Worm (Caenorhabditis elegans) whole organism, L1 larva: ENCODE measurements around the gene srw-17.

Experiments
- C16A3.4 ChIP-seq: fragments of 150-350 bp; optimal IDR thresholded peaks from 2 replicates; lab custom pipeline; 2014; ENCODE audit warnings: missing biosample characterization, missing genetic modification characterization
- C34B4.2 ChIP-seq: sonication (generic microtip); optimal IDR thresholded peaks from 2 replicates; lab custom pipeline; 2017; ENCODE audit warnings: mild to moderate bottlenecking, missing genetic modification characterization, missing compliant biosample characterization
- Y116A8C.19 ChIP-seq: sonication (generic microtip); optimal IDR thresholded peaks from 2 replicates; lab custom pipeline; 2016; ENCODE audit warnings: missing compliant biosample characterization, missing genetic modification characterization, borderline replicate concordance
- aha-1 ChIP-seq: fragments of 150-350 bp; optimal IDR thresholded peaks from 2 replicates; lab custom pipeline; 2014; ENCODE audit warnings: missing biosample characterization, missing genetic modification characterization
- alr-1 ChIP-seq: fragments of 200-800 bp; sonication (Bioruptor generic); optimal IDR thresholded peaks from 2 replicates; lab custom pipeline; 2018; ENCODE audit warnings: borderline replicate concordance, mild to moderate bottlenecking, missing genetic modification characterization, missing compliant biosample characterization
- ama-1 ChIP-seq: fragments of 150-350 bp; optimal IDR thresholded peaks from 2 replicates; lab custom pipeline; 2014
- blmp-1 ChIP-seq: fragments of 150-350 bp; optimal IDR thresholded peaks from 2 replicates; lab custom pipeline; 2014; ENCODE audit warnings: missing biosample characterization, missing genetic modification characterization
- ceh-8 ChIP-seq: fragments of 200-800 bp; sonication (Bioruptor generic); optimal IDR thresholded peaks from 2 replicates; lab custom pipeline; 2018; ENCODE audit warnings: mild to moderate bottlenecking, missing genetic modification characterization, moderate library complexity, missing compliant biosample characterization
- ces-1 ChIP-seq: fragments of 150-350 bp; optimal IDR thresholded peaks from 2 replicates; lab custom pipeline; 2014; ENCODE audit warnings: missing biosample characterization, missing genetic modification reagents, missing genetic modification characterization
- dpl-1 ChIP-seq, 3 experiments: fragments of 150-350 bp in 2 of 3; sonication (generic microtip) in 1 of 3; optimal IDR thresholded peaks; 2 replicates each; lab custom pipeline; 2014 to 2017; ENCODE audit warnings: missing biosample characterization in 3 of 3, missing genetic modification characterization in 3 of 3, missing genetic modification reagents in 3 of 3
- efl-1 ChIP-seq, 4 experiments: fragments of 150-350 bp; optimal IDR thresholded peaks in 3 of 4; peaks in 1 of 4; 1 replicate in 1 of 4; 2 replicates in 3 of 4; lab custom pipeline; 2014; ENCODE audit warnings: missing biosample characterization in 2 of 4, missing genetic modification characterization in 2 of 4, missing genetic modification reagents in 2 of 4
- egl-13 ChIP-seq: sonication (generic microtip); optimal IDR thresholded peaks from 2 replicates; lab custom pipeline; 2016; ENCODE audit warnings: missing genotype, missing genetic modification reagents, missing genetic modification characterization, missing compliant biosample characterization
- elt-2 ChIP-seq: sonication (generic microtip); optimal IDR thresholded peaks from 2 replicates; lab custom pipeline; 2016; ENCODE audit warnings: missing genetic modification characterization, mild to moderate bottlenecking, inconsistent platforms, missing compliant biosample characterization, missing genetic modification reagents
- ets-5 ChIP-seq: fragments of 200-800 bp; sonication (Bioruptor generic); IDR thresholded peaks from 2 replicates; pipeline ENCODE4 v1.3.6; 2022; ENCODE audit warnings: missing genetic modification characterization, missing compliant biosample characterization
- fkh-4 ChIP-seq: sonication (generic microtip); optimal IDR thresholded peaks from 2 replicates; lab custom pipeline; 2016; ENCODE audit warnings: missing compliant biosample characterization, missing genetic modification characterization, borderline replicate concordance
- fos-1 ChIP-seq: fragments of 150-350 bp; optimal IDR thresholded peaks from 2 replicates; lab custom pipeline; 2014; ENCODE audit warnings: missing biosample characterization, missing genetic modification characterization
- grh-1 ChIP-seq: fragments of 200-800 bp; sonication (Bioruptor generic); IDR thresholded peaks from 2 replicates; pipeline ENCODE4 v1.3.6; 2022; ENCODE audit warnings: missing genetic modification reagents, missing genetic modification characterization, missing compliant biosample characterization
- hlh-4 ChIP-seq: sonication (generic microtip); optimal IDR thresholded peaks from 2 replicates; lab custom pipeline; 2016; ENCODE audit warnings: mild to moderate bottlenecking, missing genetic modification characterization, missing compliant biosample characterization
- hpl-2 ChIP-seq: fragments of 150-350 bp; optimal IDR thresholded peaks from 2 replicates; lab custom pipeline; 2014; ENCODE audit warnings: missing biosample characterization, missing genetic modification reagents, missing genetic modification characterization
- irx-1 ChIP-seq: sonication (generic microtip); optimal IDR thresholded peaks from 2 replicates; lab custom pipeline; 2016; ENCODE audit warnings: missing genetic modification characterization, missing compliant biosample characterization
- lin-13 ChIP-seq: fragments of 150-350 bp; optimal IDR thresholded peaks from 2 replicates; lab custom pipeline; 2014; ENCODE audit warnings: missing biosample characterization, missing genetic modification reagents, missing genetic modification characterization
- lin-14 ChIP-seq: fragments of 200-800 bp; sonication (Bioruptor generic); optimal IDR thresholded peaks from 2 replicates; lab custom pipeline; 2018; ENCODE audit warnings: mild to moderate bottlenecking, missing genetic modification characterization, moderate library complexity, missing compliant biosample characterization
- lsy-2 ChIP-seq, 2 experiments: fragments of 150-350 bp; optimal IDR thresholded peaks; 2 replicates each; lab custom pipeline; 2014; ENCODE audit warnings: missing biosample characterization in 2 of 2, missing genetic modification characterization in 2 of 2
- mab-9 ChIP-seq: fragments of 200-800 bp; sonication (Bioruptor generic); IDR thresholded peaks from 2 replicates; pipeline ENCODE4 v1.3.6; 2022; ENCODE audit warnings: missing genetic modification reagents, missing genetic modification characterization, missing compliant biosample characterization
- mdl-1 ChIP-seq, 2 experiments: fragments of 150-350 bp; optimal IDR thresholded peaks; 2 replicates each; lab custom pipeline; 2014 to 2017; ENCODE audit warnings: missing biosample characterization in 2 of 2, missing genetic modification characterization in 2 of 2, inconsistent platforms in 1 of 2
- mep-1 ChIP-seq: fragments of 150-350 bp; optimal IDR thresholded peaks from 2 replicates; lab custom pipeline; 2014; ENCODE audit warnings: missing biosample characterization, missing genetic modification characterization
- nhr-12 ChIP-seq: sonication (generic microtip); optimal IDR thresholded peaks from 2 replicates; lab custom pipeline; 2017; ENCODE audit warnings: missing biosample characterization, missing genetic modification characterization
- nhr-19 ChIP-seq: fragments of 200-800 bp; sonication (Bioruptor generic); conservative IDR thresholded peaks from 2 replicates; pipeline ENCODE4 v1.3.6; 2022; ENCODE audit warnings: missing genetic modification characterization, missing compliant biosample characterization
- nhr-28 ChIP-seq: fragments of 150-350 bp; optimal IDR thresholded peaks from 2 replicates; lab custom pipeline; 2014; ENCODE audit warnings: missing biosample characterization, missing genetic modification characterization
- nhr-47 ChIP-seq: sonication (generic microtip); optimal IDR thresholded peaks from 2 replicates; lab custom pipeline; 2016; ENCODE audit warnings: mild to moderate bottlenecking, missing genetic modification characterization, moderate library complexity, missing compliant biosample characterization
- nhr-71 ChIP-seq: sonication (generic microtip); optimal IDR thresholded peaks from 2 replicates; lab custom pipeline; 2016; ENCODE audit warnings: mild to moderate bottlenecking, missing genetic modification characterization, moderate library complexity, missing compliant biosample characterization
- nhr-76 ChIP-seq: sonication (generic microtip); optimal IDR thresholded peaks from 2 replicates; lab custom pipeline; 2017; ENCODE audit warnings: missing biosample characterization, missing genetic modification characterization
- nhr-77 ChIP-seq: fragments of 150-350 bp; optimal IDR thresholded peaks from 2 replicates; lab custom pipeline; 2014; ENCODE audit warnings: missing biosample characterization, missing genetic modification characterization
- nhr-84 ChIP-seq: sonication (generic microtip); optimal IDR thresholded peaks from 2 replicates; lab custom pipeline; 2017; ENCODE audit warnings: missing biosample characterization, missing genetic modification characterization
- nhr-85 ChIP-seq: sonication (generic microtip); peaks from one replicate; lab custom pipeline; 2016; ENCODE audit warnings: missing genetic modification characterization, inconsistent platforms, missing compliant biosample characterization
- pqm-1 ChIP-seq: sonication (generic microtip); optimal IDR thresholded peaks from 3 replicates; lab custom pipeline; 2017; ENCODE audit warnings: missing biosample characterization, missing genetic modification characterization
- rnt-1 ChIP-seq: sonication (generic microtip); optimal IDR thresholded peaks from 2 replicates; lab custom pipeline; 2016; ENCODE audit warnings: mild to moderate bottlenecking, missing genetic modification characterization, moderate library complexity, missing compliant biosample characterization
- skn-1 ChIP-seq: fragments of 150-350 bp; optimal IDR thresholded peaks from 2 replicates; lab custom pipeline; 2014; ENCODE audit warnings: missing biosample characterization, missing genetic modification characterization
- sox-4 ChIP-seq: sonication (generic microtip); optimal IDR thresholded peaks from 2 replicates; lab custom pipeline; 2016; ENCODE audit warnings: missing genetic modification characterization, missing compliant biosample characterization
- tbx-2 ChIP-seq: sonication (generic microtip); optimal IDR thresholded peaks from 2 replicates; lab custom pipeline; 2016; ENCODE audit warnings: missing genetic modification characterization, missing compliant biosample characterization
- tlp-1 ChIP-seq: fragments of 150-350 bp; optimal IDR thresholded peaks from 2 replicates; lab custom pipeline; 2014; ENCODE audit warnings: missing biosample characterization, missing genetic modification characterization
- unc-86 ChIP-seq: sonication (generic microtip); optimal IDR thresholded peaks from 2 replicates; lab custom pipeline; 2016; ENCODE audit warnings: missing genetic modification characterization, missing compliant biosample characterization
- unc-98 ChIP-seq: fragments of 200-800 bp; sonication (Bioruptor generic); IDR thresholded peaks from 2 replicates; pipeline ENCODE4 v1.3.6; 2022; ENCODE audit warnings: missing genetic modification characterization, missing compliant biosample characterization
- zag-1 ChIP-seq: fragments of 150-350 bp; optimal IDR thresholded peaks from 2 replicates; lab custom pipeline; 2014; ENCODE audit warnings: missing biosample characterization, missing genetic modification characterization
- zip-4 ChIP-seq: fragments of 200-800 bp; sonication (Bioruptor generic); optimal IDR thresholded peaks from 2 replicates; lab custom pipeline; 2018; ENCODE audit warnings: mild to moderate bottlenecking, missing genetic modification characterization, moderate library complexity, missing compliant biosample characterization
- ztf-4 ChIP-seq: fragments of 150-350 bp; optimal IDR thresholded peaks from 2 replicates; lab custom pipeline; 2014; ENCODE audit warnings: missing biosample characterization, missing genetic modification characterization

The srw-17 gene

DNA sequence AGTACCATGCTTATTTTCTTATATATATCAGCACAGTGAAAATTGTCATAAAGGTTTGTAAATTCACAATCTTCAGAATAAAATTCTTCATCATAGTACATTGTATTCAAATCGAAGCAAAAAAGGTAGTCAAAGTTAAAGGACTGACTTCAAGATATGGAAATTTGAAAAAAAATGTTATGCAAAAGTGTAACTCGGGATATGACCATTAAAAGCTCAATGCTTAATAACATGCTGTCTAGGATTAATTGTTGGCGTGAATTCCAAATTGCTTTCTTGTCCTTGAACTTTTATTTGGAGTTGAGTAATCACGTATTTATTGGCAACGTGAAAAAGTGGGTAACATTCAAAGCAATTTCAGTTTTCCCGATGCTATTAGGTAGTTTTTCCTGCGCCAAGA lies 2.1 kb downstream of the srw-17 start, which contains the start of gene srw-16:
Gene srw-16, minus strand, starts transcription at position 101 of the 400 bp plus-strand sequence.
- TF ChIP-seq nhr-77 (tag; lab: Kevin White, UChicago) = no peak
- TF ChIP-seq mep-1 (tag; lab: Kevin White, UChicago) = no peak
- no peak for TF ChIP-seq nhr-71 (tag; lab: Kevin White, UChicago)
- no peak for TF ChIP-seq ceh-8 (GFP tag; lab: Kevin White, UChicago)
- TF ChIP-seq skn-1 (tag; lab: Kevin White, UChicago) = no peak
- TF ChIP-seq fos-1 (tag; lab: Kevin White, UChicago) = no peak
- no peak for TF ChIP-seq nhr-47 (tag; lab: Kevin White, UChicago)
- TF ChIP-seq Y116A8C.19 (tag; lab: Kevin White, UChicago) = no peak
- TF ChIP-seq egl-13 (tag; lab: Kevin White, UChicago) = no peak
- TF ChIP-seq nhr-28 (tag; lab: Kevin White, UChicago) = no peak
- TF ChIP-seq tbx-2 (tag; lab: Kevin White, UChicago) = no peak
- no peak for TF ChIP-seq efl-1 (optimal IDR thresholded peaks at IDR 0.05; lab: Kevin White, UChicago)
- no peak for TF ChIP-seq efl-1 (GFP tag; optimal IDR thresholded peaks at IDR 0.05 in 1 of 2; lab: Kevin White, UChicago)
- no peak for TF ChIP-seq unc-98
- TF ChIP-seq unc-86 (tag; lab: Kevin White, UChicago) = no peak
- TF ChIP-seq sox-4 = no peak
- TF ChIP-seq elt-2 (tag; lab: Kevin White, UChicago) = no peak
- TF ChIP-seq nhr-76 (tag; lab: Kevin White, UChicago) = no peak
- no peak for TF ChIP-seq ces-1 (GFP tag; lab: Kevin White, UChicago)
- no peak for TF ChIP-seq irx-1 (tag; lab: Kevin White, UChicago)
- no peak for TF ChIP-seq lin-14 (GFP tag; lab: Kevin White, UChicago)

ce11 chrV:15272263-15272662 lies 4.6 kb downstream of the srw-17 start, which contains the start of gene T10H4.4:
Gene T10H4.4, minus strand, starts transcription at chrV:15272363.
- TF ChIP-seq blmp-1 (tag; lab: Kevin White, UChicago) (no peak), ets-5 (GFP tag; lab: Robert Waterston, UW) (no peak), fos-1 (tag; lab: Kevin White, UChicago) (no peak), rnt-1 (tag; lab: Kevin White, UChicago) (no peak), nhr-19 (no peak), unc-86 (tag; lab: Kevin White, UChicago) (no peak), nhr-12 (no peak), lsy-2 (tag; optimal IDR thresholded peaks at IDR 0.05; lab: Kevin White, UChicago) (no peak), pqm-1 (tag; lab: Kevin White, UChicago) (no peak), C16A3.4 (no peak), dpl-1 (GFP tag; optimal IDR thresholded peaks at IDR 0.05; lab: Kevin White, UChicago) (no peak), C34B4.2 (tag; lab: Kevin White, UChicago) (no peak), aha-1 (tag; lab: Kevin White, UChicago) (no peak), ces-1 (GFP tag; lab: Kevin White, UChicago) (no peak), lin-13 (GFP tag; lab: Kevin White, UChicago) (no peak), unc-98 (no peak), grh-1 (GFP tag; lab: Robert Waterston, UW) (no peak), irx-1 (tag; lab: Kevin White, UChicago) (no peak), alr-1 (tag; lab: Kevin White, UChicago) (no peak)

ce11 chrV:15268302-15268701 lies 8.5 kb downstream of the srw-17 start, which contains the start of gene srw-22:
Gene srw-22, plus strand, starts transcription at chrV:15268602.
- TF ChIP-seq blmp-1 (tag; lab: Kevin White, UChicago) = no peak
- TF ChIP-seq zip-4 (GFP tag; lab: Kevin White, UChicago) = no peak
- TF ChIP-seq tlp-1 (tag; lab: Kevin White, UChicago) = no peak
- no peak for TF ChIP-seq nhr-85 (tag; lab: Kevin White, UChicago)
- TF ChIP-seq aha-1 (tag; lab: Kevin White, UChicago) = no peak
- no peak for TF ChIP-seq ztf-4
- TF ChIP-seq hpl-2 (GFP tag; lab: Kevin White, UChicago) = no peak
- no peak for TF ChIP-seq nhr-71 (tag; lab: Kevin White, UChicago)
- no peak for TF ChIP-seq hlh-4 (tag; lab: Kevin White, UChicago)
- no peak for TF ChIP-seq zag-1 (tag; lab: Kevin White, UChicago)
- no peak for TF ChIP-seq mdl-1 (tag; optimal IDR thresholded peaks at IDR 0.05; lab: Kevin White, UChicago)
- no peak for TF ChIP-seq tbx-2 (tag; lab: Kevin White, UChicago)
- no peak for TF ChIP-seq C34B4.2 (tag; lab: Kevin White, UChicago)
- no peak for TF ChIP-seq nhr-84 (tag; lab: Kevin White, UChicago)
- no peak for TF ChIP-seq mab-9 (GFP tag; lab: Robert Waterston, UW)
- no peak for TF ChIP-seq efl-1 (optimal IDR thresholded peaks at IDR 0.05; lab: Kevin White, UChicago)
- no peak for TF ChIP-seq efl-1 (GFP tag; optimal IDR thresholded peaks at IDR 0.05 in 1 of 2; lab: Kevin White, UChicago)
- no peak for TF ChIP-seq fkh-4 (tag; lab: Kevin White, UChicago)
- TF ChIP-seq ama-1 (lab: Kevin White, UChicago) = no peak
